Fruit fly (Drosophila melanogaster): Measurements from ENCODE around the gene TwdlT.

TwdlT gene

DNA sequence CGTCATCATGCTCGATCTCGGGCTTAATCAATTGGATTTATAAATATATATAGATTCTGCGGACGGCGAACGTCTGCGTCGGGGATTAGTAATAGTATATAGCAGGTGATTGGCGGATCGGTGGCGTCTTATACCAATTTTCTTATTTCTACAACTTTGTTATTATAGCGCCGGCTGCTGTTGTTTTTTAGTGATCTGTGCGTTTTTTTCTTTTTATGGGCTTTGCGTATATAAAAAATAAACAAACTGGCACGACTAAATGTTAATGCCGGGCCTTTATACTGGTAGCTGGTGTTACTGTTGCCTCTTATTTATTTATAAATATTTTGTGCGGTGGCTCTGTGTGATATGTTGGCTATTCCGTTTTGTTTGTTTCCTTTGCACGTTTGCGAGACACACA, 20.2 kb downstream of the TwdlT start:
- TF ChIP-seq dysf (GFP tag; IDR thresholded peaks at IDR 0.05) (peak; percentile 23; the same call in 1 of the 3 replicates), lab (GFP tag; optimal IDR thresholded peaks at IDR 0.05) (peak; percentile 2), dan (GFP tag; IDR thresholded peaks at IDR 0.05) (no peak), Drgx (GFP tag; IDR thresholded peaks at IDR 0.05) (peak; percentile 12; the same call in 1 of the 2 replicates), CG15514 (GFP tag; optimal IDR thresholded peaks at IDR 0.05) (peak; percentile 22), Atf6 (GFP tag; IDR thresholded peaks at IDR 0.05) (no peak), ci (GFP tag; IDR thresholded peaks at IDR 0.05) (0 out of 3 replicates have a peak, but pooled peaks have one; percentile 11), CG10274 (GFP tag; optimal IDR thresholded peaks at IDR 0.05) (peak; percentile 51), Med (GFP tag) (peak; percentile 72), cad (GFP tag; optimal IDR thresholded peaks at IDR 0.05) (no peak)

DNA sequence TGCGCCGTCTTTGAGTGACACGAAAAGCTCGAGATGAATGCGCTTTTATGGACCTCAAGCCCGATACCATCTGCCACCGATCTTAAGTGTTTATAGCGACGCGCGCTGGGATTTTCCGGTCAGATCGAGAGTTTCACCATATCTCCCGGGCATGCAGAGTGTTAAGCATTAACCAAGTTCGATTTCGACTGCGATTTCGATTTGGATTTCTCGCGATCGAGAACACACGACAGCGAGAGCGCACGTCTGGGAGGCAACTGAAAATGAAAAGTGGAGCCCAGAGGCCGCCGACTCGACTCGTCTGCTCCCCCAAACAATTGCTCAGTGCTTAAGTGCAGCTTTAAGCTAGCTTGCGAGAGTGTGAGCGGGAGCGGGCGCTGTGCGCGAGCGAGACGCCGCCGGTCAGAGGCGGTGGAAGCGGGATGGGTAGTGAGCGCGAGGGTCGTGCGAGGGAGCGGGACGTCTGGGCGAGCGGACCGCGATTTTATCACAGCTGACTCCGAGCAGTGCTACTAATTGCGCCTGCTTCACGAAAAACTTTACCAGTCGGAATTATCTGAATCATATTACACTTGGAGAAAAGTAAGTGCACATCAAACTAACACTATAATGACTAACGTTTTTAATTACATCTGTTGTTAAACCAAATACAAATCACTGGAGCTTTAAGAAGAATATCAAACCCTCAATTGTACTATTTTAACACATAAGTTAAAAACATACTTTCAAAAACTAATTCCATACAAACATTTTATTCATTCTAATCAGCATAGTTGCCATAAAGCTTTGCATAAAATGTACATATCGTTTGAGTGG, 21.0 kb downstream of the TwdlT start, which contains the start of gene spz:
Gene spz (minus strand): TSS at position 261 of the 816 bp plus-strand sequence.
- no peak for TF ChIP-seq CG15601 (tag; optimal IDR thresholded peaks at IDR 0.05)
- no peak for TF ChIP-seq Mrtf (GFP tag; IDR thresholded peaks at IDR 0.05)
- TF ChIP-seq p53 (GFP tag; optimal IDR thresholded peaks at IDR 0.05) = no peak
- no peak for TF ChIP-seq eyg (GFP tag; optimal IDR thresholded peaks at IDR 0.05)
- TF ChIP-seq CG7745 (tag; optimal IDR thresholded peaks at IDR 0.05) = no peak
- no peak for TF ChIP-seq rib (GFP tag; IDR thresholded peaks at IDR 0.05)
- no peak for TF ChIP-seq CG9609 (GFP tag; optimal IDR thresholded peaks at IDR 0.05)
- TF ChIP-seq Ravus (GFP tag; IDR thresholded peaks at IDR 0.05) = no peak
- no peak for TF ChIP-seq pita (GFP tag; optimal IDR thresholded peaks at IDR 0.05)
- no peak for TF ChIP-seq chn (GFP tag; optimal IDR thresholded peaks at IDR 0.05)
- peak in 1 of 2 experiments; percentile 40 for TF ChIP-seq crp (GFP tag; optimal IDR thresholded peaks at IDR 0.05)
- TF ChIP-seq sisA (GFP tag; IDR thresholded peaks at IDR 0.05) = no peak
- no peak for TF ChIP-seq corto (GFP tag; optimal IDR thresholded peaks at IDR 0.05)
- no peak for TF ChIP-seq CTCF (GFP tag; optimal IDR thresholded peaks at IDR 0.05)
- peak; percentile 72 for TF ChIP-seq Awh (GFP tag; IDR thresholded peaks at IDR 0.05)
- no peak for TF ChIP-seq CG10462 (GFP tag; optimal IDR thresholded peaks at IDR 0.05)
- peak; percentile 50 for TF ChIP-seq CG17359 (tag; optimal IDR thresholded peaks at IDR 0.05)
- TF ChIP-seq Ptx1 (GFP tag; IDR thresholded peaks at IDR 0.05) = peak; percentile 40; the same call in 1 of the 2 replicates
- no peak for TF ChIP-seq HLH4C (GFP tag; IDR thresholded peaks at IDR 0.05; ENCODE audit: partially characterized antibody)
- TF ChIP-seq Atf6 (GFP tag; IDR thresholded peaks at IDR 0.05) = no peak; the same call in 1 of the 2 replicates
- no peak for TF ChIP-seq dysf (GFP tag; IDR thresholded peaks at IDR 0.05)
- peak; percentile 3 for TF ChIP-seq CG18599 (GFP tag; optimal IDR thresholded peaks at IDR 0.05)
- no peak for TF ChIP-seq Sry-δ (GFP tag; optimal IDR thresholded peaks at IDR 0.05)
- TF ChIP-seq CG2120 (GFP tag; optimal IDR thresholded peaks at IDR 0.05) = no peak
- TF ChIP-seq crol (GFP tag; IDR thresholded peaks at IDR 0.05) = peak; percentile 95
- no peak for TF ChIP-seq pnt (GFP tag; optimal IDR thresholded peaks at IDR 0.05)
- peak; percentile 57 for TF ChIP-seq Deaf1 (tag; optimal IDR thresholded peaks at IDR 0.05)
- TF ChIP-seq CG6689 (GFP tag; IDR thresholded peaks at IDR 0.05) = 0 out of 2 replicates have a peak, but pooled peaks have one; percentile 26
- no peak for TF ChIP-seq CG33557 (GFP tag; optimal IDR thresholded peaks at IDR 0.05)
- TF ChIP-seq hbn (GFP tag; IDR thresholded peaks at IDR 0.05; ENCODE audit: partially characterized antibody) = 0 out of 2 replicates have a peak, but pooled peaks have one; percentile 24
- no peak for TF ChIP-seq Aef1 (GFP tag; IDR thresholded peaks at IDR 0.05)
- TF ChIP-seq CG8478 (optimal IDR thresholded peaks at IDR 0.05) = peak; percentile 74
- TF ChIP-seq pros (GFP tag; optimal IDR thresholded peaks at IDR 0.05) = no peak
- TF ChIP-seq sd (tag; optimal IDR thresholded peaks at IDR 0.05) = no peak
- no peak for TF ChIP-seq CG15073 (GFP tag; optimal IDR thresholded peaks at IDR 0.05)
- TF ChIP-seq Adf1 (GFP tag; IDR thresholded peaks at IDR 0.05) = peak; percentile 54
- 0 out of 3 replicates have a peak, but pooled peaks have one; percentile 48 for TF ChIP-seq CG34422 (GFP tag; IDR thresholded peaks at IDR 0.05)
- TF ChIP-seq CG15011 (GFP tag; optimal IDR thresholded peaks at IDR 0.05) = no peak
- no peak for TF ChIP-seq pzg (GFP tag; optimal IDR thresholded peaks at IDR 0.05)
- no peak for TF ChIP-seq slou (GFP tag; optimal IDR thresholded peaks at IDR 0.05)
- no peak for TF ChIP-seq CG13296 (GFP tag; optimal IDR thresholded peaks at IDR 0.05)

Data from whole organism, embryonic.